Worm (Caenorhabditis elegans) whole organism, early embryonic: ENCODE measurements around the gene latd-1.

Experiments used
- B0310.2 ChIP-seq: sonication (generic microtip); optimal IDR thresholded peaks from 2 replicates; lab custom pipeline; 2016; ENCODE audit warnings: mild to moderate bottlenecking, missing genetic modification characterization, missing compliant biosample characterization
- F13C5.2 ChIP-seq: sonication (generic microtip); optimal IDR thresholded peaks from 2 replicates; lab custom pipeline; 2017; ENCODE audit warnings: mild to moderate bottlenecking, missing genetic modification characterization, inconsistent platforms, missing compliant biosample characterization
- aly-1 ChIP-seq: sonication (generic microtip); optimal IDR thresholded peaks from 2 replicates; lab custom pipeline; 2016; ENCODE audit warnings: missing genetic modification characterization, missing compliant biosample characterization
- ama-1 ChIP-seq: fragments of 150-350 bp; optimal IDR thresholded peaks from 2 replicates; lab custom pipeline; 2014
- ceh-13 ChIP-seq: fragments of 200-800 bp; sonication (Bioruptor generic); optimal IDR thresholded peaks from 2 replicates; lab custom pipeline; 2018; ENCODE audit warnings: mild to moderate bottlenecking, missing genetic modification characterization, missing compliant biosample characterization
- ceh-36 ChIP-seq: sonication (generic microtip); optimal IDR thresholded peaks from 2 replicates; lab custom pipeline; 2016; ENCODE audit warnings: missing genetic modification characterization, inconsistent platforms, missing compliant biosample characterization
- ets-7 ChIP-seq: sonication (generic microtip); optimal IDR thresholded peaks from 2 replicates; lab custom pipeline; 2016; ENCODE audit warnings: missing genotype, missing genetic modification characterization, missing compliant biosample characterization
- flt-1 ChIP-seq: fragments of 200-800 bp; sonication (Bioruptor generic); IDR thresholded peaks from 2 replicates; pipeline ENCODE4 v1.3.6; 2022; ENCODE audit warnings: missing genetic modification characterization, missing compliant biosample characterization
- hmbx-1 ChIP-seq: sonication (generic microtip); optimal IDR thresholded peaks from 2 replicates; lab custom pipeline; 2016; ENCODE audit warnings: mild to moderate bottlenecking, missing genetic modification characterization, missing compliant biosample characterization
- hmg-4 ChIP-seq: fragments of 200-800 bp; sonication (Bioruptor generic); optimal IDR thresholded peaks from 2 replicates; lab custom pipeline; 2018; ENCODE audit warnings: mild to moderate bottlenecking, missing genetic modification characterization, missing compliant biosample characterization
- hnd-1 ChIP-seq: sonication (generic microtip); optimal IDR thresholded peaks from 2 replicates; lab custom pipeline; 2016; ENCODE audit warnings: missing genetic modification characterization, missing compliant biosample characterization
- pes-1 ChIP-seq: fragments of 200-800 bp; sonication (Bioruptor generic); IDR thresholded peaks from 2 replicates; pipeline ENCODE4 v1.3.6; 2022; ENCODE audit warnings: missing genetic modification reagents, missing genetic modification characterization, missing compliant biosample characterization
- scrt-1 ChIP-seq: fragments of 200-800 bp; sonication (Bioruptor generic); IDR thresholded peaks from 2 replicates; pipeline ENCODE4 v1.3.6; 2022; ENCODE audit warnings: missing genetic modification characterization, missing compliant biosample characterization
- sea-1 ChIP-seq: fragments of 200-800 bp; sonication (Bioruptor generic); conservative IDR thresholded peaks from 2 replicates; pipeline ENCODE4 v1.3.6; 2022; ENCODE audit warnings: missing genetic modification characterization, missing compliant biosample characterization
- tbx-11 ChIP-seq: fragments of 200-800 bp; sonication (Bioruptor generic); IDR thresholded peaks from 2 replicates; pipeline ENCODE4 v1.3.6; 2022; ENCODE audit warnings: missing genetic modification characterization, missing compliant biosample characterization
- tbx-37 ChIP-seq: fragments of 200-800 bp; sonication (Bioruptor generic); conservative IDR thresholded peaks from 2 replicates; pipeline ENCODE4 v1.3.6; 2022; ENCODE audit warnings: missing genetic modification reagents, missing genetic modification characterization, missing compliant biosample characterization
- tra-4 ChIP-seq: sonication (generic microtip); optimal IDR thresholded peaks from 2 replicates; lab custom pipeline; 2017; ENCODE audit warnings: missing genetic modification characterization, missing compliant biosample characterization

Gene latd-1

ce11 chrX:7897690-7898089 lies at the start of gene latd-1:
Gene latd-1, minus strand, starts transcription at chrX:7897790.
- no peak for TF ChIP-seq sea-1
- no peak for TF ChIP-seq ceh-13 (GFP tag; lab: Kevin White, UChicago)
- TF ChIP-seq hnd-1: no peak
- no peak for TF ChIP-seq ceh-36
- TF ChIP-seq tbx-11 (GFP tag; lab: Robert Waterston, UW): no peak
- no peak for TF ChIP-seq hmg-4
- TF ChIP-seq aly-1 (tag; lab: Kevin White, UChicago): no peak
- no peak for TF ChIP-seq hmbx-1
- no peak for TF ChIP-seq F13C5.2 (tag; lab: Kevin White, UChicago)
- no peak for TF ChIP-seq ama-1
- TF ChIP-seq scrt-1 (GFP tag; lab: Robert Waterston, UW): no peak
- TF ChIP-seq B0310.2 (tag; lab: Kevin White, UChicago): no peak

ce11 chrX:7945438-7945837 lies 47.8 kb upstream of the latd-1 start:
- TF ChIP-seq hmbx-1 (no peak), aly-1 (tag; lab: Kevin White, UChicago) (no peak), sea-1 (no peak), ama-1 (no peak), flt-1 (GFP tag; lab: Robert Waterston, UW) (no peak), hnd-1 (no peak), pes-1 (GFP tag; lab: Robert Waterston, UW) (no peak), scrt-1 (GFP tag; lab: Robert Waterston, UW) (no peak), tra-4 (no peak), ceh-36 (no peak), tbx-37 (GFP tag; lab: Robert Waterston, UW) (no peak)

ce11 chrX:7944999-7945398 lies 47.4 kb upstream of the latd-1 start, which contains the start of gene tnt-3:
Gene tnt-3, minus strand, starts transcription at chrX:7945099.
- TF ChIP-seq ama-1: no peak
- TF ChIP-seq flt-1 (GFP tag; lab: Robert Waterston, UW): no peak
- TF ChIP-seq pes-1 (GFP tag; lab: Robert Waterston, UW): no peak
- no peak for TF ChIP-seq scrt-1 (GFP tag; lab: Robert Waterston, UW)
- no peak for TF ChIP-seq tbx-11 (GFP tag; lab: Robert Waterston, UW)

- TF ChIP-seq hnd-1: no peak
- TF ChIP-seq hmbx-1: no peak
- no peak for TF ChIP-seq tbx-37 (GFP tag; lab: Robert Waterston, UW)
- TF ChIP-seq ets-7 (tag; lab: Kevin White, UChicago): no peak
- TF ChIP-seq B0310.2 (tag; lab: Kevin White, UChicago): no peak
- TF ChIP-seq sea-1: no peak
Measured at ce11 chrX:7942675-7943074, 45.1 kb upstream of the latd-1 start.

ce11 chrX:7932453-7932852 lies 34.9 kb upstream of the latd-1 start:
- TF ChIP-seq ceh-36: no peak
- no peak for TF ChIP-seq tbx-37 (GFP tag; lab: Robert Waterston, UW)
- no peak for TF ChIP-seq sea-1
- no peak for TF ChIP-seq tra-4
- TF ChIP-seq aly-1 (tag; lab: Kevin White, UChicago): no peak
- no peak for TF ChIP-seq flt-1 (GFP tag; lab: Robert Waterston, UW)
- TF ChIP-seq hnd-1: no peak
- no peak for TF ChIP-seq hmbx-1
- no peak for TF ChIP-seq ets-7 (tag; lab: Kevin White, UChicago)
- no peak for TF ChIP-seq B0310.2 (tag; lab: Kevin White, UChicago)
- TF ChIP-seq ama-1: no peak
- TF ChIP-seq scrt-1 (GFP tag; lab: Robert Waterston, UW): no peak
- no peak for TF ChIP-seq ceh-13 (GFP tag; lab: Kevin White, UChicago)
- no peak for TF ChIP-seq pes-1 (GFP tag; lab: Robert Waterston, UW)

- TF ChIP-seq tra-4: no peak
- no peak for TF ChIP-seq flt-1 (GFP tag; lab: Robert Waterston, UW)
- no peak for TF ChIP-seq aly-1 (tag; lab: Kevin White, UChicago)
- no peak for TF ChIP-seq ceh-36
- TF ChIP-seq tbx-11 (GFP tag; lab: Robert Waterston, UW): no peak
- no peak for TF ChIP-seq tbx-37 (GFP tag; lab: Robert Waterston, UW)
- no peak for TF ChIP-seq ama-1
- no peak for TF ChIP-seq hmg-4
Measured at ce11 chrX:7930450-7930849, 32.9 kb upstream of the latd-1 start, which contains the start of gene zig-3. Gene zig-3, plus strand, starts transcription at chrX:7930750.

- TF ChIP-seq aly-1 (tag; lab: Kevin White, UChicago): no peak
- no peak for TF ChIP-seq sea-1
- TF ChIP-seq tra-4: no peak
- TF ChIP-seq scrt-1 (GFP tag; lab: Robert Waterston, UW): no peak
- no peak for TF ChIP-seq hnd-1
- no peak for TF ChIP-seq flt-1 (GFP tag; lab: Robert Waterston, UW)
- no peak for TF ChIP-seq pes-1 (GFP tag; lab: Robert Waterston, UW)
- no peak for TF ChIP-seq tbx-11 (GFP tag; lab: Robert Waterston, UW)
- no peak for TF ChIP-seq hmg-4
- TF ChIP-seq B0310.2 (tag; lab: Kevin White, UChicago): no peak
- no peak for TF ChIP-seq hmbx-1
- TF ChIP-seq ama-1: no peak
- TF ChIP-seq F13C5.2 (tag; lab: Kevin White, UChicago): no peak
Measured at ce11 chrX:7925134-7925533, 27.5 kb upstream of the latd-1 start, which contains the start of gene zig-4. Gene zig-4, plus strand, starts transcription at chrX:7925434.

ce11 chrX:7921130-7921529 lies 23.5 kb upstream of the latd-1 start:
- TF ChIP-seq B0310.2 (tag; lab: Kevin White, UChicago) (no peak), flt-1 (GFP tag; lab: Robert Waterston, UW) (no peak), ets-7 (tag; lab: Kevin White, UChicago) (no peak), hmg-4 (no peak), scrt-1 (GFP tag; lab: Robert Waterston, UW) (no peak), ama-1 (no peak), tra-4 (no peak), sea-1 (no peak), aly-1 (tag; lab: Kevin White, UChicago) (no peak), ceh-13 (GFP tag; lab: Kevin White, UChicago) (no peak), tbx-37 (GFP tag; lab: Robert Waterston, UW) (no peak), hmbx-1 (no peak), F13C5.2 (tag; lab: Kevin White, UChicago) (no peak), pes-1 (GFP tag; lab: Robert Waterston, UW) (no peak)
